Worm (Caenorhabditis elegans) whole organism, L1 larva: ENCODE results near the gene C54F6.15.

Experiments used
- C16A3.4 ChIP-seq: fragments of 150-350 bp; optimal IDR thresholded peaks from 2 replicates; lab custom pipeline; 2014; ENCODE audit warnings: missing biosample characterization, missing genetic modification characterization
- blmp-1 ChIP-seq: fragments of 150-350 bp; optimal IDR thresholded peaks from 2 replicates; lab custom pipeline; 2014; ENCODE audit warnings: missing biosample characterization, missing genetic modification characterization
- ceh-63 ChIP-seq: fragments of 200-800 bp; sonication (Bioruptor generic); optimal IDR thresholded peaks from 2 replicates; lab custom pipeline; 2018; ENCODE audit warnings: mild to moderate bottlenecking, missing genetic modification characterization, missing compliant biosample characterization
- ceh-82 ChIP-seq, 3 experiments: fragments of 150-350 bp in 1 of 3; sonication (generic microtip) in 2 of 3; optimal IDR thresholded peaks; 2 replicates each; lab custom pipeline; 2014 to 2017; ENCODE audit warnings: missing biosample characterization in 3 of 3, missing genetic modification characterization in 3 of 3
- dsc-1 ChIP-seq: sonication (generic microtip); optimal IDR thresholded peaks from 2 replicates; lab custom pipeline; 2016; ENCODE audit warnings: mild to moderate bottlenecking, missing genetic modification characterization, missing compliant biosample characterization
- efl-1 ChIP-seq, 4 experiments: fragments of 150-350 bp; optimal IDR thresholded peaks in 3 of 4; peaks in 1 of 4; 1 replicate in 1 of 4; 2 replicates in 3 of 4; lab custom pipeline; 2014; ENCODE audit warnings: missing biosample characterization in 2 of 4, missing genetic modification characterization in 2 of 4, missing genetic modification reagents in 2 of 4
- efl-3 ChIP-seq: fragments of 200-800 bp; sonication (Bioruptor generic); optimal IDR thresholded peaks from 2 replicates; lab custom pipeline; 2018; ENCODE audit warnings: mild to moderate bottlenecking, missing genetic modification characterization, missing compliant biosample characterization
- elt-2 ChIP-seq: sonication (generic microtip); optimal IDR thresholded peaks from 2 replicates; lab custom pipeline; 2016; ENCODE audit warnings: missing genetic modification characterization, mild to moderate bottlenecking, inconsistent platforms, missing compliant biosample characterization, missing genetic modification reagents
- ets-5 ChIP-seq: fragments of 200-800 bp; sonication (Bioruptor generic); IDR thresholded peaks from 2 replicates; pipeline ENCODE4 v1.3.6; 2022; ENCODE audit warnings: missing genetic modification characterization, missing compliant biosample characterization
- fkh-10 ChIP-seq: sonication (generic microtip); optimal IDR thresholded peaks from 2 replicates; lab custom pipeline; 2017; ENCODE audit warnings: missing biosample characterization, missing genetic modification reagents, missing genetic modification characterization
- fkh-4 ChIP-seq: sonication (generic microtip); optimal IDR thresholded peaks from 2 replicates; lab custom pipeline; 2016; ENCODE audit warnings: missing compliant biosample characterization, missing genetic modification characterization, borderline replicate concordance
- fkh-8 ChIP-seq: sonication (generic microtip); optimal IDR thresholded peaks from 2 replicates; lab custom pipeline; 2016; ENCODE audit warnings: mild to moderate bottlenecking, missing genetic modification characterization, missing compliant biosample characterization
- grh-1 ChIP-seq: fragments of 200-800 bp; sonication (Bioruptor generic); IDR thresholded peaks from 2 replicates; pipeline ENCODE4 v1.3.6; 2022; ENCODE audit warnings: missing genetic modification reagents, missing genetic modification characterization, missing compliant biosample characterization
- hlh-17 ChIP-seq: fragments of 200-800 bp; sonication (Bioruptor generic); optimal IDR thresholded peaks from 2 replicates; lab custom pipeline; 2018; ENCODE audit warnings: missing genetic modification characterization, mild to moderate bottlenecking, missing compliant biosample characterization, moderate library complexity, borderline replicate concordance
- hlh-4 ChIP-seq: sonication (generic microtip); optimal IDR thresholded peaks from 2 replicates; lab custom pipeline; 2016; ENCODE audit warnings: mild to moderate bottlenecking, missing genetic modification characterization, missing compliant biosample characterization
- jun-1 ChIP-seq: fragments of 150-350 bp; optimal IDR thresholded peaks from 2 replicates; lab custom pipeline; 2014; ENCODE audit warnings: missing biosample characterization, missing genetic modification reagents, missing genetic modification characterization
- lin-13 ChIP-seq: fragments of 150-350 bp; optimal IDR thresholded peaks from 2 replicates; lab custom pipeline; 2014; ENCODE audit warnings: missing biosample characterization, missing genetic modification reagents, missing genetic modification characterization
- lin-14 ChIP-seq: fragments of 200-800 bp; sonication (Bioruptor generic); optimal IDR thresholded peaks from 2 replicates; lab custom pipeline; 2018; ENCODE audit warnings: mild to moderate bottlenecking, missing genetic modification characterization, moderate library complexity, missing compliant biosample characterization
- lin-35 ChIP-seq, 2 experiments: fragments of 150-350 bp; optimal IDR thresholded peaks; 2 replicates each; lab custom pipeline; 2014; ENCODE audit warnings: missing biosample characterization in 2 of 2, missing genetic modification characterization in 2 of 2, missing genetic modification reagents in 2 of 2
- mab-9 ChIP-seq: fragments of 200-800 bp; sonication (Bioruptor generic); IDR thresholded peaks from 2 replicates; pipeline ENCODE4 v1.3.6; 2022; ENCODE audit warnings: missing genetic modification reagents, missing genetic modification characterization, missing compliant biosample characterization
- mdl-1 ChIP-seq, 2 experiments: fragments of 150-350 bp; optimal IDR thresholded peaks; 2 replicates each; lab custom pipeline; 2014 to 2017; ENCODE audit warnings: missing biosample characterization in 2 of 2, missing genetic modification characterization in 2 of 2, inconsistent platforms in 1 of 2
- nhr-11 ChIP-seq: fragments of 150-350 bp; optimal IDR thresholded peaks from 2 replicates; lab custom pipeline; 2014; ENCODE audit warnings: missing biosample characterization, missing genetic modification characterization
- nhr-12 ChIP-seq: sonication (generic microtip); optimal IDR thresholded peaks from 2 replicates; lab custom pipeline; 2017; ENCODE audit warnings: missing biosample characterization, missing genetic modification characterization
- nhr-19 ChIP-seq: fragments of 200-800 bp; sonication (Bioruptor generic); conservative IDR thresholded peaks from 2 replicates; pipeline ENCODE4 v1.3.6; 2022; ENCODE audit warnings: missing genetic modification characterization, missing compliant biosample characterization
- nhr-71 ChIP-seq: sonication (generic microtip); optimal IDR thresholded peaks from 2 replicates; lab custom pipeline; 2016; ENCODE audit warnings: mild to moderate bottlenecking, missing genetic modification characterization, moderate library complexity, missing compliant biosample characterization
- nhr-76 ChIP-seq: sonication (generic microtip); optimal IDR thresholded peaks from 2 replicates; lab custom pipeline; 2017; ENCODE audit warnings: missing biosample characterization, missing genetic modification characterization
- nhr-85 ChIP-seq: sonication (generic microtip); peaks from one replicate; lab custom pipeline; 2016; ENCODE audit warnings: missing genetic modification characterization, inconsistent platforms, missing compliant biosample characterization
- nhr-90 ChIP-seq: sonication (generic microtip); optimal IDR thresholded peaks from 2 replicates; lab custom pipeline; 2016; ENCODE audit warnings: mild to moderate bottlenecking, missing genetic modification characterization, missing compliant biosample characterization; ENCODE audit not compliant: poor library complexity
- pag-3 ChIP-seq: sonication (generic microtip); optimal IDR thresholded peaks from 2 replicates; lab custom pipeline; 2017; ENCODE audit warnings: missing genetic modification characterization, mild to moderate bottlenecking, missing compliant biosample characterization, antibody characterized with exemption, borderline replicate concordance; ENCODE audit not compliant: insufficient read depth
- sptf-1 ChIP-seq: fragments of 150-350 bp; optimal IDR thresholded peaks from 2 replicates; lab custom pipeline; 2014; ENCODE audit warnings: missing biosample characterization, missing genetic modification characterization
- sup-37 ChIP-seq: fragments of 200-800 bp; sonication (Bioruptor generic); optimal IDR thresholded peaks from 2 replicates; lab custom pipeline; 2018; ENCODE audit warnings: mild to moderate bottlenecking, missing genetic modification characterization, missing compliant biosample characterization
- swsn-7 ChIP-seq: sonication (generic microtip); optimal IDR thresholded peaks from 2 replicates; lab custom pipeline; 2016; ENCODE audit warnings: missing genetic modification characterization, missing compliant biosample characterization
- unc-86 ChIP-seq: sonication (generic microtip); optimal IDR thresholded peaks from 2 replicates; lab custom pipeline; 2016; ENCODE audit warnings: missing genetic modification characterization, missing compliant biosample characterization
- zip-4 ChIP-seq: fragments of 200-800 bp; sonication (Bioruptor generic); optimal IDR thresholded peaks from 2 replicates; lab custom pipeline; 2018; ENCODE audit warnings: mild to moderate bottlenecking, missing genetic modification characterization, moderate library complexity, missing compliant biosample characterization

C54F6.15 gene

ce11 chrV:7558693-7559092 lies 36.5 kb upstream of the C54F6.15 start, which contains the start of gene ets-7:
Gene ets-7, minus strand, starts transcription at chrV:7558793.
- TF ChIP-seq efl-1 (optimal IDR thresholded peaks at IDR 0.05; lab: Kevin White, UChicago) (no peak), efl-1 (GFP tag; optimal IDR thresholded peaks at IDR 0.05 in 1 of 2; lab: Kevin White, UChicago) (peak in 1 of 2 experiments; percentile 33), jun-1 (no peak)

ce11 chrV:7555875-7556274 lies 33.7 kb upstream of the C54F6.15 start:
- TF ChIP-seq efl-1 (optimal IDR thresholded peaks at IDR 0.05; lab: Kevin White, UChicago) (no peak), efl-1 (GFP tag; optimal IDR thresholded peaks at IDR 0.05 in 1 of 2; lab: Kevin White, UChicago) (peak in 1 of 2 experiments; percentile 24), dsc-1 (tag; lab: Kevin White, UChicago) (peak; percentile 78), fkh-4 (tag; lab: Kevin White, UChicago) (peak; percentile 55), nhr-90 (tag; lab: Kevin White, UChicago) (no peak)

- no peak for TF ChIP-seq blmp-1 (tag; lab: Kevin White, UChicago)
- TF ChIP-seq fkh-8 (tag; lab: Kevin White, UChicago) = no peak
- peak; percentile 8 for TF ChIP-seq nhr-71
- peak; percentile 94 for TF ChIP-seq dsc-1 (tag; lab: Kevin White, UChicago)
- TF ChIP-seq hlh-4 (tag; lab: Kevin White, UChicago) = peak; percentile 44
- no peak for TF ChIP-seq lin-13 (GFP tag; lab: Kevin White, UChicago)
- no peak for TF ChIP-seq nhr-12
- peak; percentile 84 for TF ChIP-seq fkh-4 (tag; lab: Kevin White, UChicago)
These were observed 31.7 kb upstream of the C54F6.15 start, which contains the start of gene ttr-10 for ce11 chrV:7553873-7554362. Gene ttr-10, minus strand, starts transcription at chrV:7553923.

ce11 chrV:7551821-7552220 lies 29.6 kb upstream of the C54F6.15 start, which contains the start of gene F19F10.3:
Gene F19F10.3, plus strand, starts transcription at chrV:7552121.
- TF ChIP-seq dsc-1 (tag; lab: Kevin White, UChicago) (peak; percentile 23), lin-14 (GFP tag; lab: Kevin White, UChicago) (no peak), ets-5 (GFP tag; lab: Robert Waterston, UW) (no peak)

- 0 out of 2 replicates have a peak, but pooled peaks have one; percentile 30 for TF ChIP-seq grh-1
- TF ChIP-seq nhr-85 (tag; lab: Kevin White, UChicago) = peak; percentile 52
- peak; percentile 36 for TF ChIP-seq nhr-19 (GFP tag; lab: Robert Waterston, UW)
- peak; percentile 10 for TF ChIP-seq nhr-90 (tag; lab: Kevin White, UChicago)
These were observed 26.3 kb upstream of the C54F6.15 start for ce11 chrV:7548499-7548898.

ce11 chrV:7548017-7548416 lies 25.8 kb upstream of the C54F6.15 start:
- TF ChIP-seq lin-35 (GFP tag; optimal IDR thresholded peaks at IDR 0.05; lab: Kevin White, UChicago) (peak in 1 of 2 experiments; percentile 6), elt-2 (tag; lab: Kevin White, UChicago) (peak; percentile 88), nhr-11 (tag; lab: Kevin White, UChicago) (no peak), hlh-17 (GFP tag; lab: Kevin White, UChicago) (no peak)

ce11 chrV:7547479-7547878 lies 25.3 kb upstream of the C54F6.15 start, which contains the start of gene ftn-1:
Gene ftn-1, minus strand, starts transcription at chrV:7547579.
- TF ChIP-seq blmp-1 (tag; lab: Kevin White, UChicago) (no peak), fkh-10 (GFP tag; lab: Kevin White, UChicago) (no peak), mdl-1 (tag; optimal IDR thresholded peaks at IDR 0.05; lab: Kevin White, UChicago) (no peak), pag-3 (tag; lab: Kevin White, UChicago) (no peak), nhr-76 (tag; lab: Kevin White, UChicago) (no peak), sup-37 (GFP tag; lab: Kevin White, UChicago) (no peak), zip-4 (GFP tag; lab: Kevin White, UChicago) (no peak), swsn-7 (tag; lab: Kevin White, UChicago) (no peak), efl-3 (GFP tag; lab: Kevin White, UChicago) (no peak), mab-9 (GFP tag; lab: Robert Waterston, UW) (no peak), C16A3.4 (no peak), lin-14 (GFP tag; lab: Kevin White, UChicago) (no peak), ceh-82 (tag; optimal IDR thresholded peaks at IDR 0.05; lab: Kevin White, UChicago) (no peak), nhr-85 (tag; lab: Kevin White, UChicago) (no peak), ceh-63 (no peak), sptf-1 (tag; lab: Kevin White, UChicago) (no peak), unc-86 (tag; lab: Kevin White, UChicago) (no peak)
